Fruit fly (Drosophila melanogaster) Kc167 (cell line): ENCODE data around the gene Ada1-2.
"Not testable (repeated sequence)": the region's sequence is repeated elsewhere in the genome, so short reads cannot be mapped to it uniquely, and the experiment has no call there.

Experiments used
- Myc ChIP-seq: fragments of >200 bp; optimal IDR thresholded peaks from 2 replicates; lab custom pipeline; 2017; ENCODE audit warnings: missing external identifiers
- Sin3A ChIP-seq: fragments of >200 bp; optimal IDR thresholded peaks from 2 replicates; lab custom pipeline; 2018; ENCODE audit warnings: missing external identifiers
- h ChIP-seq: fragments of >200 bp; optimal IDR thresholded peaks from 3 replicates; lab custom pipeline; 2018; ENCODE audit warnings: missing external identifiers
- insv ChIP-seq: fragments of >200 bp; optimal IDR thresholded peaks from 3 replicates; lab custom pipeline; 2018; ENCODE audit warnings: missing external identifiers
- psq ChIP-seq: fragments of >200 bp; optimal IDR thresholded peaks from 2 replicates; lab custom pipeline; 2017; ENCODE audit warnings: missing external identifiers
- ttk ChIP-seq: sonication (Bioruptor generic); optimal IDR thresholded peaks from 2 replicates; lab custom pipeline; 2017; ENCODE audit warnings: missing external identifiers

The Ada1-2 gene

DNA sequence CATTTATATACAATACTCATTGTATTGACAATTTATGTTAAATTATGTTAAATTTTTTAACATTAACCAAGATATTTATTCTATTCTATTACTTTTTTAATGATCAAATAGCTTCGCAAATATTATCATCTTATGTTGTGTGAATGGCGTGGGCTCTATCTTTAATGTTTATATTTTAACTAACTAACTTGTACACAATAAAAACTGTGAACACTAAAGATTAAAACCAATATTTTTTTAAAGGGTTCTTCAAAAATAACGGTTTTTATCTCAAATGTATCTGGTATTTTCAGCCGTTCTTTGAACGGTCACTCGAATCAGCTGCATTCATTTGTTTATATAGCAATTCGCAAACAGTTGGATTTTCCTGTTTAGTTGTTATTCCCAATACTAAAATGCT is 3.8 kb downstream of the Ada1-2 start, which contains the start of gene Ada1-1:
TSS of gene Ada1-1 (plus strand) at position 301 of the 400 bp plus-strand sequence.
- not testable (repeated sequence) for TF ChIP-seq insv, ttk, h (lab: Kevin White, UChicago)

DNA sequence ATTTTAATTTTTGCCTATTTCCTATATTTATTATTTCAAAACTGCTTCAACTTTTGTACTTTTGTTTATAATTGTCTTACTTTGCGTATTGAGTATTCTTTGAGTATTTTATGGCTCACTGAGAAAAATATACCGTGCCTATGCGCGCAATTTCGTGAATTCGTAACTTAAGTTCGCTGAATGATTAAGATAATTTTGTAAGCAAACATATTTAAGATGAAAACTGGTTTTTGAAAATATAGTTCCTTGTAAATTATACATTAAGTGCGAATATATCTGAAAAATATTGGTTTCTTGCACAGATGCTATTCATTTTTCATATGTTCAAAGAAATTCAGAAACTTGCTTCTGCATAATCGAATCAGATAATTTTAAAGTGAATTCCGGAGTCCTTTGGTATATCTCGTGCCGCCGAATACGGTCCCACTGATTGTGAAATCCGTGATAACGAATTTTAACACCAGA is 6.6 kb downstream of the Ada1-2 start, which contains the start of the genes CG18787 and Nfs1:
TSS of gene CG18787 (minus strand) at position 101 of the 465 bp plus-strand sequence.
TSS of gene Nfs1 (plus strand) at position 415 of the 465 bp plus-strand sequence.
- TF ChIP-seq Sin3A, insv, ttk (lab: Kevin White, UChicago): not testable (repeated sequence)

DNA sequence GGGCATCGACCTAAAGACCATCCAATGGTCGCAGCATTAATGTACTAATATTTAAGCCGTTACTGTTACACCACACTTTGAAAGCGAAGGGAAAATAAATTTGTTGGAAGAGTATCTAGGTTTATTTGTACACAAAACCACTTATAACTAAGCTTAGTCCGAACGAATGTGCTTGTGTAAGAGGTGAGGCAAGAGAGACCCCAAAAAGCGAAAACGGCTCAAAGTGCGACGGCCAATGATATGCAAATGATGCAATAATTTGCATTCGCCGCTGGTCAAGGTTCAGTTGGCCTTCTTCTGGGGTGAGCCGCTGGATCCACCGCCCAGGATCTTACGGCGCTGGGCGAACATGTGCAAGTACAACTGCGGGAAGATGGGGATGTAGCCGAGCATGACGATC is 8.4 kb downstream of the Ada1-2 start:
- TF ChIP-seq psq (lab: Kevin White, UChicago) (no peak), ttk (lab: Kevin White, UChicago) (no peak), Sin3A (lab: Kevin White, UChicago) (no peak), h (lab: Kevin White, UChicago) (no peak), Myc (lab: Kevin White, UChicago) (no peak), insv (lab: Kevin White, UChicago) (no peak)

DNA sequence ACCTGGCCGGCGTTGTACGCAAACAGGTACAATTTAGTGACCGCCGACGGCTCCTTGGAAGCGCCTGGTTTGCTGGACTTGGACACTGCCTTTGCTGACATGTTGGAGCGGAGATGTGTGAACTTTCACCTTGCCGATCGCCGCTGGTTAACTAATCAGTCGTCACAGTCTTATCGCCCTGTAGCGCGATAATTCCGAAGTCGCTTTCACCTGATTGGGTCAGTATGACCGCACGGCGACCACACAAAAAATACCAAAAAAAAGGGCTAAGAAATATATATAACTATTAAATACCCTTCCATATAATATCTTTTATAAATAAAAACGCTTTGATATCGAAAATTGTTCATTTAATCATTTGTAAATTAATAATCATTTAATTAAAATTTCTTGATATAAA is 9.3 kb downstream of the Ada1-2 start, which contains the start of gene Hacd1:
TSS of gene Hacd1 (minus strand) at position 216 of the 400 bp plus-strand sequence.
- TF ChIP-seq insv (lab: Kevin White, UChicago) (no peak), Sin3A (lab: Kevin White, UChicago) (no peak), psq (lab: Kevin White, UChicago) (no peak), Myc (lab: Kevin White, UChicago) (no peak), h (lab: Kevin White, UChicago) (no peak), ttk (lab: Kevin White, UChicago) (no peak)

DNA sequence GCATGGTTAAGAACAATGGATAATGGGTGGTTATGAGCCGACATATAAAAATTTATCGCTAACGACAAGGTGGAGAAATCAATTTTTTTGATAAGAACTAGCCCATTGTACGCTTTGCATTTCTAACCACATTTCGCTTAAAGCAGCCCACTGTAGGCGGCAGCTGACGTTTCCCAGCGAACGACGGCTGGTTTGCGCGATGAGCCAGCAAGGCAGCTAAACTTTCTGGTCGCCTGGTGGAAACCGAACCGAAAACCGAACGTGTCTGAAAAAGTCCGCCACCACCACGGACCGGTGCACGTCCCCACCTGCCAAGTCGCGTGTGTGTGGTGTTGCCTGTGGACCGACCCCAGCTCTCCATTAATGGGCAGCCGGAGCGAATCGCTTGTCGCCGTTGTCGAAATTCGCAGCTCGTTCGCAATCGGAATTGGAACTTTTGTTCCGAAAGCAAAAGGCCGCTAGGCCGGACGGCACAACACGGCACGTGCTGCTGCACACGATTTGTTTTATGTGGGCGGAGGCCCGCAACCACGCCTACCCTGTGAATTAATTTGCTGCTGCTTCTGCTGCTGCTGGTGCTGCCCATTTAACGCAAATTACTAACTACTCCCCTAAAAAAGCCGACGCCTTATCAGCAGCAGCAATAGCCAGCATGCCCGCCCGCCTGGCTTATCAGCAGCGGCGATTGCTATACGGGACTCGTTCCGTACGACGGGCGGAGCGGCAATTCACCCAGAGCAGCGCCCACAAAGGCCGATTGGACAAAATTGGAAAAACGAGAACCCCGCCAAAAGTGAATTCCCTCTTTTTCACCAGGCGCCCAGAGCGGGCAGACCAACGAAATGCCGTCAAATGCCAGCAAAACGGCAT is 10.5 kb downstream of the Ada1-2 start:
- no peak for TF ChIP-seq psq (lab: Kevin White, UChicago)
- TF ChIP-seq h (lab: Kevin White, UChicago) = no peak
- TF ChIP-seq Myc (lab: Kevin White, UChicago) = no peak
- TF ChIP-seq ttk (lab: Kevin White, UChicago) = no peak
- no peak for TF ChIP-seq insv (lab: Kevin White, UChicago)
- TF ChIP-seq Sin3A (lab: Kevin White, UChicago) = no peak

DNA sequence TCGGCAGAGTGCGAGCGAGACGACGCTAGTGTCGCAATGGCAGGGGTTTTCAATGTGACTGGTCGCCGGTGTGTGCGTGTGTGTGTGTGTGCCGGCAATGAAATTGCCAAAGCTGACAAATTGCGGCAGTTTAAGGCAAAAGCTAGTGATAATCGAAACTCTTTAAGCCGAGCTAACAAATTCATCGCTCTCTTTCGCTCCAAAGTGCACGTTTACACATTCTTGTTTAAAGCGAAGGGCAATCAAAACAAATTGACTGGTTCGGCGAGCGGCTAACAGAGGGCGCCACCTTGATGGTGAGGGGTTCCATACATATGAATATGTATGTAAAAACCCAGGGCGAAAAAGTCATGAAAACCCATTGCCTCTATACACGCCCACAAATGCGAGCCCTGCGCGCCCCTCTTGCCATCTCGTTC is 11.1 kb downstream of the Ada1-2 start:
- no peak for TF ChIP-seq Myc (lab: Kevin White, UChicago)
- TF ChIP-seq ttk (lab: Kevin White, UChicago) = no peak
- no peak for TF ChIP-seq Sin3A (lab: Kevin White, UChicago)
- TF ChIP-seq psq (lab: Kevin White, UChicago) = no peak
- no peak for TF ChIP-seq h (lab: Kevin White, UChicago)
- TF ChIP-seq insv (lab: Kevin White, UChicago) = no peak

DNA sequence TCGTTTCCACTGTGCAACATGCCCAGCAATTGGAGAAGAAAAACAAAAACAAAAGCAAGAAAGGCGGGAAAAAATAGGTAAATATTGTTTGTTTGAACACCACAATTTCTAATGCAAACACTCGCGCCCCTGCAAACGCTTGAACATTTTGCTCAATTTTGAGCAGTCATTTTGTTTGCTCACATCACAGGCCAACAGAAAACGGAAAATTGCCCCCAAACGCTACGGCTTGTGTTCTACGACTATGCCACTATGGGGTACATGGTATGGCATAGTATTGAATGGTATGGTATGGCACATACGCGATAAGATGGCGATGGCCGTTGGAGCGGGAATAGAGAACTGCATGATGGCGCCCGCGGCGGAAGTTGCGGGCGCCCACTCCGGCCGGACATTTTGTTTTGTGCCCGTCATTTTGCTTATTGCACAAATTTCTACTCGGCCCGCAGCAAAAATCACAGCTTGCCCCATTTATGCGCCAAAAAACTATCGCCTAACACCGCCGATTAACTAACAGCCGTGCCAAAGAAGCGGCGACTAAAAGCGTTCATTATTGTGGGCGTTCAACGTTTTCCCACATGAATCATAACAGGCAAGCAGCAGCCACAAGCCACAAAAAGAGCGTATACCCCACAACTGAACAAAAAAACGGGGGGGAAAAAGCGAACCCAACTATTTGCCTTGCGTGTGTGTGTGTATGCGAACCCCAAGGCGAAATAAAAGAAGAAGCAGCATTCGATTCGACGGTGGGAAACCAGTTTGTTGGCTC is 11.7 kb downstream of the Ada1-2 start:
- TF ChIP-seq insv (lab: Kevin White, UChicago) = no peak
- TF ChIP-seq h (lab: Kevin White, UChicago) = no peak
- TF ChIP-seq psq (lab: Kevin White, UChicago) = no peak
- no peak for TF ChIP-seq Myc (lab: Kevin White, UChicago)
- TF ChIP-seq Sin3A (lab: Kevin White, UChicago) = no peak
- TF ChIP-seq ttk (lab: Kevin White, UChicago) = no peak

DNA sequence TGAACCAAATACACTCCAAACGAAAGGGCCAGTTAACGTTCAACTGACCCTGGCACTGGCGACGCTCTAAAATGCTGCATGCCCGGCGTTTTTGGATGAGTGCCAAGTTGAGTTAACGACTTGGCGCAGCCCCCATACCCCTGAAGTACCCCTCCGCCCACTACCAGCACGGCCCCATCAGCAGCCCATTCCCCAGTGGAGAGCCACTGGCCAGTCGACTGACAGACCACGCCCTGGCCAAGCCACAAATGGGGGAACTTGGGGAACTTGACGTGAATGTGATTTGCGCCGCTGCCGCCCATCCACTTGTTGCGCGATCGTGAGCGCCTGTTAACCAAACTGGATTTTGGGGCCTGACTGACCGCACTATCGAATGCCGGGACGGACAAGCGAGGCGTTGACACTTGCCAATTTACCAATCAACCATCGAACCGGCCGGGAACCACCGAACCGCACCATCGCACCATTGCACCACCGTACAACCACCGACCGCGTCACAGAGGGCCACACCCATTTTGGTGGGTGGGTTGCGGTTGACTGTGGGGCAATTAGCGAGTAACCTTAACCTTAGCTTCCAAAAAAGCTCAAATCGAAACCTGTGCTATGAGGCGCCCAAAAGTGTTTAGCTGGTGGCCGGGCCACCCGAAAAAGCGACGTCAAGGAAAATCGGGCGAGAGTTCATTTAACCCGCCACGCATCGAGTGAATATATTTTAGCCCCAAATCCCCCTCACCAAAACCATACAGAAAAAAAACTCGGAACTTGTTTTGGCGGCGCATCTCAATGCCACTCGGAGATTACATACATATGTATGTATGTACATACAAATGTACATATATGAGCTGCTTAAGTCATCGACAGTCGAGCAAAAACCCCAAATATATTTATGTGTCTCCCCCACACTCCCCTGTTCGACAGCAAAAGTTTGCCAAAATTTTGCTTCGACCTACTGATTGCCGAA is 13.0 kb downstream of the Ada1-2 start:
- TF ChIP-seq psq (lab: Kevin White, UChicago) (no peak), Sin3A (lab: Kevin White, UChicago) (no peak), h (lab: Kevin White, UChicago) (no peak), ttk (lab: Kevin White, UChicago) (no peak), insv (lab: Kevin White, UChicago) (no peak), Myc (lab: Kevin White, UChicago) (no peak)

DNA sequence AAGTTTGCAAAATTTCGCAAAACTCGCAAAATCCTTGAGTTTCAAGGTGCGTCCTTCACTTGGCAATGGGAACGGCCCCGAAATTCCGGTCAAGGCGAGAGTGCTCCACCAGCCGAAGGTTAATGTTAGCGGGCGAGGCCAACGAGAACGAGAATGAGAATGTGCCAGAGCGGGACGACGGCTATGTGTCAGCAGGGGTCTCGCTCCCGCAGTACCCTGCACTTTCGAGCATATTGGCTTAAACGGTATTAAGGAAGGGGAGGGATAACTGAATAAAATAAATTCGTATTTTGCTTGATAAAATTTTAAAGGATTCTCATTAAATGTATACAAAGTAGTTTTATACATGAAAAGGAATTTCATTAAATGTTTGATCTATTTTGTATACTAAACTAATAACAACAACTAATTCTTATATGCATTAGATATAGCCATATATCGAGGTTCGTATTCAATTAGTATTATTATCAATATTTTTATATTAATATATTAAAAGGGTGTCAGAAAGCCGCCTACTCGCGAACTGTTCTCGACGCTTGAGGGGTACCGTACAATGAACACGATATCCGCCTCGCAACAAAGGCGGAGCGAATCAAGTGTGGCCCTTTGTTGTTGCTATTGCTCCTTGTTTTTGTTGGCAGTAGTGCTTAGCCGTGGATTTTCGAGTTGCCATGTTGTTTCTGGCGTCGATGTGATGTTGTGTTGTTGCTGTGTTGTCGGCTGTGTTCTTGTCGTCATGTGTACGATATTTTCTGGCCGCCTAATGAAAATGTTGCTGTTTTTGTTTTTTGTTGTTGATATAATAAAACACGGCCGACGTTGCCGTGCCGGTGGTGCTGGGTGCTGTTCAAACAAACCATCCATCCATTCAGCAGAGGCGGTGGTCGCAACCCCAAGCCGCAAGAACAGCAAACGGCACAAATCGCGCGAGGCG is 14.0 kb downstream of the Ada1-2 start:
- TF ChIP-seq Myc (lab: Kevin White, UChicago) (no peak), insv (lab: Kevin White, UChicago) (no peak), Sin3A (lab: Kevin White, UChicago) (no peak), ttk (lab: Kevin White, UChicago) (no peak), psq (lab: Kevin White, UChicago) (no peak), h (lab: Kevin White, UChicago) (no peak)
